Worm (Caenorhabditis elegans) whole organism, early embryonic: ENCODE measurements around the gene F58A3.3.

Experiments
- B0310.2 ChIP-seq: sonication (generic microtip); optimal IDR thresholded peaks from 2 replicates; lab custom pipeline; 2016; ENCODE audit warnings: mild to moderate bottlenecking, missing genetic modification characterization, missing compliant biosample characterization
- F13C5.2 ChIP-seq: sonication (generic microtip); optimal IDR thresholded peaks from 2 replicates; lab custom pipeline; 2017; ENCODE audit warnings: mild to moderate bottlenecking, missing genetic modification characterization, inconsistent platforms, missing compliant biosample characterization
- aly-1 ChIP-seq: sonication (generic microtip); optimal IDR thresholded peaks from 2 replicates; lab custom pipeline; 2016; ENCODE audit warnings: missing genetic modification characterization, missing compliant biosample characterization
- ama-1 ChIP-seq: fragments of 150-350 bp; optimal IDR thresholded peaks from 2 replicates; lab custom pipeline; 2014
- ceh-13 ChIP-seq: fragments of 200-800 bp; sonication (Bioruptor generic); optimal IDR thresholded peaks from 2 replicates; lab custom pipeline; 2018; ENCODE audit warnings: mild to moderate bottlenecking, missing genetic modification characterization, missing compliant biosample characterization
- ceh-36 ChIP-seq: sonication (generic microtip); optimal IDR thresholded peaks from 2 replicates; lab custom pipeline; 2016; ENCODE audit warnings: missing genetic modification characterization, inconsistent platforms, missing compliant biosample characterization
- ets-7 ChIP-seq: sonication (generic microtip); optimal IDR thresholded peaks from 2 replicates; lab custom pipeline; 2016; ENCODE audit warnings: missing genotype, missing genetic modification characterization, missing compliant biosample characterization
- flt-1 ChIP-seq: fragments of 200-800 bp; sonication (Bioruptor generic); IDR thresholded peaks from 2 replicates; pipeline ENCODE4 v1.3.6; 2022; ENCODE audit warnings: missing genetic modification characterization, missing compliant biosample characterization
- hmbx-1 ChIP-seq: sonication (generic microtip); optimal IDR thresholded peaks from 2 replicates; lab custom pipeline; 2016; ENCODE audit warnings: mild to moderate bottlenecking, missing genetic modification characterization, missing compliant biosample characterization
- hmg-4 ChIP-seq: fragments of 200-800 bp; sonication (Bioruptor generic); optimal IDR thresholded peaks from 2 replicates; lab custom pipeline; 2018; ENCODE audit warnings: mild to moderate bottlenecking, missing genetic modification characterization, missing compliant biosample characterization
- hnd-1 ChIP-seq: sonication (generic microtip); optimal IDR thresholded peaks from 2 replicates; lab custom pipeline; 2016; ENCODE audit warnings: missing genetic modification characterization, missing compliant biosample characterization
- pes-1 ChIP-seq: fragments of 200-800 bp; sonication (Bioruptor generic); IDR thresholded peaks from 2 replicates; pipeline ENCODE4 v1.3.6; 2022; ENCODE audit warnings: missing genetic modification reagents, missing genetic modification characterization, missing compliant biosample characterization
- scrt-1 ChIP-seq: fragments of 200-800 bp; sonication (Bioruptor generic); IDR thresholded peaks from 2 replicates; pipeline ENCODE4 v1.3.6; 2022; ENCODE audit warnings: missing genetic modification characterization, missing compliant biosample characterization
- sea-1 ChIP-seq: fragments of 200-800 bp; sonication (Bioruptor generic); conservative IDR thresholded peaks from 2 replicates; pipeline ENCODE4 v1.3.6; 2022; ENCODE audit warnings: missing genetic modification characterization, missing compliant biosample characterization
- tbx-11 ChIP-seq: fragments of 200-800 bp; sonication (Bioruptor generic); IDR thresholded peaks from 2 replicates; pipeline ENCODE4 v1.3.6; 2022; ENCODE audit warnings: missing genetic modification characterization, missing compliant biosample characterization
- tbx-37 ChIP-seq: fragments of 200-800 bp; sonication (Bioruptor generic); conservative IDR thresholded peaks from 2 replicates; pipeline ENCODE4 v1.3.6; 2022; ENCODE audit warnings: missing genetic modification reagents, missing genetic modification characterization, missing compliant biosample characterization
- tra-4 ChIP-seq: sonication (generic microtip); optimal IDR thresholded peaks from 2 replicates; lab custom pipeline; 2017; ENCODE audit warnings: missing genetic modification characterization, missing compliant biosample characterization

F58A3.3 gene

DNA sequence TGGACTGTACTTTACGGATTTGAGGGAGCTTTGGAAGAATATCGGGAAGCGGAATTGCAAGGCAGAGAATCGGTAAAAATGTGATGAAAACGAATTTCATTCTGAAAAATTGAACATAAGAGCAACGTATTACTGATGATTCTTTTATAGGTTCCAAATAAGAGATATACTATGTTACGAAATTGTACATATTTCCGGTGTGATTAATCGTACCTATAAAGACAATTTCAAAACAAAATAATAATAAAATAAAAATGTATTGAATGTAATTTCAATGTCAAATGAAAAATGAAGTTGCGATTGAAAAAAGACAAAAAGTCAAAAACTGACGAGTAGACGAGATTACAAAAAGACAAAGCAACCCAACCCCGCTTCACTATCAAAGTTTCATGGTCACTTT lies 3.5 kb upstream of the F58A3.3 start, which contains the start of gene ttr-31:
Gene ttr-31 (minus strand): TSS at position 101 of the 400 bp plus-strand sequence.
- TF ChIP-seq tbx-37 (GFP tag; lab: Robert Waterston, UW) (no peak), ceh-36 (tag; lab: Kevin White, UChicago) (no peak), hmg-4 (no peak)

DNA sequence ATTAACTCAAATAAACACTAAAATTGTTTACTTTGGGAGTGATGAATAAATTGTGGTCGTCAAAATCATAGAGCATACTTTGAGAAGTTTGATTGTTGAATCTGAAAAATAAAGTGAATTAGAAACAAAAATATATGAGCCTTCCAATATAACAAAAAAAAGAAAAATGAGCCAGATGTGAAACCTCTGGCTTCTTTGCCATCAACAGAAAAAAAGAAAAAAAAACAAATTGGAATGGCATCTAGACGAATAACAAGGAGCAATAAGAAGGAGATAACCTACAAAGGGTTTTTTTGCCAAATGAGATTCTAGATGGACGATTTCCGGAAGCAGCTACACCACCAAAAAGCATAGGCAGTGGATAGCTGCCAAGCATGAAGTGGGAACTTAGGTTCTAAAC lies 1.9 kb upstream of the F58A3.3 start, which contains the start of gene F58A3.4:
Gene F58A3.4 (minus strand): TSS at position 101 of the 400 bp plus-strand sequence.
- TF ChIP-seq ceh-13 (no peak), B0310.2 (tag; lab: Kevin White, UChicago) (no peak), ama-1 (lab: Kevin White, UChicago) (no peak), flt-1 (GFP tag; lab: Robert Waterston, UW) (no peak), hnd-1 (tag; lab: Kevin White, UChicago) (no peak), hmbx-1 (tag; lab: Kevin White, UChicago) (no peak)

DNA sequence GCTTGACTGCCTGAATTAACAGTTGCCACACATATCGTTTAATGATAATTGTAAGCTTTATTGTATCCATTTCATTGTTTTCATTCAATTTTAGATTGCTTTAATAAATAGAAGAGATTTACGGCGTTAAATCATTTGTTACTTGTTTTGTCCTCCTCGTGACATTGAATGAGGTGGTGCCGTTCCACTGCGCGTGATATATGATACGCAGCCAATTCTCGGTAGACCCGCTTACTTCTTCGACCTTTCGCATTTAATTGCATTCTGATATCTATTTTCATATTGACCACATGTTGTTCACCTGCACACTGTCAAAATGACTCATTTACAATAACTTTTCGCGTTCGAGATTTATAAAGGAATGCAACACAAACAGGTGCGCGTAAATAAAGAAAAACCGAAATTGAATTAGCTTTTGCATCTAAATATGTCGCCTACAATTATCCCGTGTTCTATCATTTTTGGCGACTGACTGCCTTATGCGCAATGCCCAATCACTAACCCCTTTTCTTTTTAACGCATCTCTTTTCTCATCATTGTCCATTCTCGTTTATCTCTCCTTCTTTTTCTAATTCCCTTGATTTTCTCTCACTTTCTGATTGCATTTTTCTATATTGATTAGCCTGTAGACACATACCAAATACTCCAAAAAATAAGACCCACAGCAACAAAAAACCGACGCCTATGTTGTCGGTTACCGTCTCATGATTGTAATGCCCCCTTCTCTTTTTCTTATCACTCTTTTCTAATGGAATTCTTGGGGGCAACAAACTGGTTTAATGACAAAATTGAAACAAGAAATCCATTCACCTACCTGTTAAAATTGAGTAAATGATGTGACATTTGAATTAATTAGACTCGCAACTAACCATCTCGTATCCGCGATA lies 2.2 kb downstream of the F58A3.3 start:
- no peak for TF ChIP-seq flt-1 (GFP tag; lab: Robert Waterston, UW)
- TF ChIP-seq tbx-37 (GFP tag; lab: Robert Waterston, UW) = no peak
- TF ChIP-seq aly-1 (tag; lab: Kevin White, UChicago) = no peak
- TF ChIP-seq F13C5.2 (tag; lab: Kevin White, UChicago) = no peak
- TF ChIP-seq B0310.2 (tag; lab: Kevin White, UChicago) = no peak
- TF ChIP-seq pes-1 (GFP tag; lab: Robert Waterston, UW) = no peak

DNA sequence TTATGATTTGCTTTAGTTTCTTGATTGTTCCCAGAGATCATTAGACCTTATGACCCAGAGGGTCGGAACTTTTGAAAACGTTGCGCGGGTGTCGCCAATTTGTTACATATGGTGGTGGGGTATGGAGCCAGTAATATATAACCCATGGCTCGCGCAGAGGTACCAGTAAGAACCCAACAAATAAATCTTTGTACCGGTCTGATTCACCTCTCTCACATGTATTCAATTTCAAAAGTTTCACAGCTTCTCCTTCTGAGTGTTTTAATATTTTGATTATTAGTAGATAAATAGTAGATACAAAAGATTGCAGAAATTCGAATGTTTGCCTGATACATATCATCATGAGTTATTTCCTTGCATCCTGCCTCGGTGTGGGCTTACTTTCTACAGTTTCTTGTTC lies 3.7 kb downstream of the F58A3.3 start, which contains the start of gene egl-15:
Gene egl-15 (plus strand): TSS at position 301 of the 400 bp plus-strand sequence.
- TF ChIP-seq tbx-11 (GFP tag; lab: Robert Waterston, UW) = no peak
- no peak for TF ChIP-seq ceh-13
- no peak for TF ChIP-seq pes-1 (GFP tag; lab: Robert Waterston, UW)
- no peak for TF ChIP-seq aly-1 (tag; lab: Kevin White, UChicago)
- no peak for TF ChIP-seq hmbx-1 (tag; lab: Kevin White, UChicago)
- no peak for TF ChIP-seq B0310.2 (tag; lab: Kevin White, UChicago)
- no peak for TF ChIP-seq sea-1 (GFP tag; lab: Robert Waterston, UW)
- TF ChIP-seq scrt-1 (GFP tag; lab: Robert Waterston, UW) = no peak
- TF ChIP-seq hnd-1 (tag; lab: Kevin White, UChicago) = no peak
- no peak for TF ChIP-seq tbx-37 (GFP tag; lab: Robert Waterston, UW)
- no peak for TF ChIP-seq F13C5.2 (tag; lab: Kevin White, UChicago)
- no peak for TF ChIP-seq flt-1 (GFP tag; lab: Robert Waterston, UW)

DNA sequence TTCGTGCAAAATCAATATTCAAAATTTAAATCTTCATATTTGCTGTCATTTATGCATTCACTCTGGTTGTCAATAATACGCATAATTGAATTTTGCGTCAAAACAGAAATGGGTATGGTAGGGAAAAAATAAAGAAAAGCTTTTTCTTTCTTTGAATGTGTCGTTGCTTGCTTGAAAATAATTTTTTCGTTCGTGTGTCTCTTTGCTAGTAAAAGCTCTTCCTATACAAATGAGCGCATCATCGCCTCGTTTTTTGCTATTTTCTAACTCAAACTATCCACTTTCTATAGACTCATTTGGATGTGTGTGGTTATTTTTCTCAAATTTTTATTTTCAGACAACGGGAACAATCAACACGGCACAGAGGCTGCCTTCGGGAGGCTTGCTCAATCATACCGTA lies 16.2 kb downstream of the F58A3.3 start, which contains the start of gene ldb-1:
Gene ldb-1 (plus strand): TSS at position 301 of the 400 bp plus-strand sequence.
- TF ChIP-seq tbx-37 (GFP tag; lab: Robert Waterston, UW) (no peak), scrt-1 (GFP tag; lab: Robert Waterston, UW) (no peak), aly-1 (tag; lab: Kevin White, UChicago) (no peak), B0310.2 (tag; lab: Kevin White, UChicago) (no peak), ets-7 (tag; lab: Kevin White, UChicago) (no peak), flt-1 (GFP tag; lab: Robert Waterston, UW) (no peak), tra-4 (tag; lab: Kevin White, UChicago) (no peak), pes-1 (GFP tag; lab: Robert Waterston, UW) (no peak), F13C5.2 (tag; lab: Kevin White, UChicago) (no peak), ceh-36 (tag; lab: Kevin White, UChicago) (no peak), ama-1 (lab: Kevin White, UChicago) (no peak), hnd-1 (tag; lab: Kevin White, UChicago) (no peak), ceh-13 (no peak), sea-1 (GFP tag; lab: Robert Waterston, UW) (no peak), hmg-4 (no peak), tbx-11 (GFP tag; lab: Robert Waterston, UW) (no peak)

DNA sequence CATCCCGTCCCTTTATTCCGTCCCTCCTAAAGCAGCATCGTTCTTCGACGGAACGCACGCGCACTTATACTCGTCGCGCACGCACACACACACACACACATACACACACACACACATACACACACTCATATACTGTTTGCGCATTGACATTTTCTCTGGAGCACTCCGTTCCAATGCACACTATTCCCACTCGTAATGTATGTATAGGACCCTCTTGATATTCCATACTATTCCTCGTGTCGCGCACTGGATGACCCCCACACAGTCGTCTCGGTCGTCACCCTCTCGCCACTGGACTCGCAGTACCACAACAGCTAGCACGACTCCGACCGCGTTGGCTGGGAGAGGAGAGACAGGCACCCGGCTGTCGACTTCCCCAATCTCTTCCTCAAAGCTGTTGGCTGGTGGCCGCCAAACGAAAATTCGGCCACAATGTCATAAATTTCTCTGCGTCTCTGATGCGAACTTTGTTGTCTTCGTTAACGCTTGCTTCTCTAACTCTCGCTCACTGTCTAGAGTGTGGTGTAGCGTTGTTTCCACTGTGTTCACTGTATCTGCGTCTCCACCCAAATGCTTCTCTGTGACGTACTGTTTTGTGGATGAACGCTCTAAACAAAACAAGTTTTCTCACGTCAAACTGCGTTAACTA lies 18.7 kb downstream of the F58A3.3 start:
- TF ChIP-seq ceh-36 (tag; lab: Kevin White, UChicago) = peak; percentile 20
- TF ChIP-seq hmg-4 = peak; percentile 98
- TF ChIP-seq hnd-1 (tag; lab: Kevin White, UChicago) = no peak
- TF ChIP-seq ceh-13 = no peak
- TF ChIP-seq sea-1 (GFP tag; lab: Robert Waterston, UW) = no peak
- TF ChIP-seq aly-1 (tag; lab: Kevin White, UChicago) = no peak
- TF ChIP-seq tra-4 (tag; lab: Kevin White, UChicago) = peak; percentile 4
- no peak for TF ChIP-seq B0310.2 (tag; lab: Kevin White, UChicago)
- TF ChIP-seq tbx-37 (GFP tag; lab: Robert Waterston, UW) = no peak
- TF ChIP-seq F13C5.2 (tag; lab: Kevin White, UChicago) = peak; percentile 40
- TF ChIP-seq pes-1 (GFP tag; lab: Robert Waterston, UW) = 0 out of 2 replicates have a peak, but pooled peaks have one; percentile 19
- no peak for TF ChIP-seq ama-1 (lab: Kevin White, UChicago)
- TF ChIP-seq flt-1 (GFP tag; lab: Robert Waterston, UW) = peak; percentile 44; the same call in 1 of the 2 replicates
- TF ChIP-seq tbx-11 (GFP tag; lab: Robert Waterston, UW) = no peak
- TF ChIP-seq ets-7 (tag; lab: Kevin White, UChicago) = peak; percentile 74
